Worm (Caenorhabditis elegans): Measurements from ENCODE around the gene tes-1.

tes-1 gene

ce11 chrIV:7433858-7434257 is 17.4 kb downstream of the tes-1 start, which contains the start of gene B0496.11:
Gene B0496.11, minus strand, starts transcription at chrIV:7433958.
- no peak for TF ChIP-seq elt-3 (tag; optimal IDR thresholded peaks at IDR 0.05)
- TF ChIP-seq ces-1 (GFP tag; optimal IDR thresholded peaks at IDR 0.05): no peak
- no peak for TF ChIP-seq ceh-43 (GFP tag; optimal IDR thresholded peaks at IDR 0.05)
- no peak for TF ChIP-seq hlh-1 (tag; optimal IDR thresholded peaks at IDR 0.05)
- TF ChIP-seq sptf-1 (tag; optimal IDR thresholded peaks at IDR 0.05): no peak
- no peak for TF ChIP-seq lin-13 (tag; optimal IDR thresholded peaks at IDR 0.05)
- no peak for TF ChIP-seq pha-4 (tag; optimal IDR thresholded peaks at IDR 0.05)
- TF ChIP-seq unc-62 (GFP tag; optimal IDR thresholded peaks at IDR 0.05): no peak

DNA sequence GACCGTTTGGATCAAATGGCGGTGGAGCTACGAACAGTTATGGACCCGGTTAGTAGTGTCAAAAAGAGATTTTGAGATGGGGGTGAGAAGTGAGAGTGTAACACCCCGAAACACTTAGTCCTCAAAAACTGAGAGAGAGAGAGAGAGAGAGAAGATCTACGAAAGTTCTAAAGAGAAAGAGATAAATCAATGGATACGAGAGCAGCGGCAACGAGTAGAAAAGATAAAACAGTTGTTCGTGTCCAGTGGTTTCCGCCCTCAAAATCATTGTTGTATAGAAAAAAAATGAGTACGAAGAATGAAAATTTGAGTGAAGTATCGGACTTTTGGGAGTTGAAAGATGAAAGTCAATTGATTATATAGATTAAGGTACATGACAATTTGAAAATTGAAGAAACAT is 22.2 kb downstream of the tes-1 start:
- TF ChIP-seq unc-62 (GFP tag; optimal IDR thresholded peaks at IDR 0.05) (peak; percentile 61), lin-13 (tag; optimal IDR thresholded peaks at IDR 0.05) (no peak), mep-1 (tag; optimal IDR thresholded peaks at IDR 0.05) (no peak), hlh-1 (tag; optimal IDR thresholded peaks at IDR 0.05) (peak; percentile 86), unc-120 (tag; optimal IDR thresholded peaks at IDR 0.05; ENCODE audit: poor library complexity, severe bottlenecking) (peak; percentile 57)

DNA sequence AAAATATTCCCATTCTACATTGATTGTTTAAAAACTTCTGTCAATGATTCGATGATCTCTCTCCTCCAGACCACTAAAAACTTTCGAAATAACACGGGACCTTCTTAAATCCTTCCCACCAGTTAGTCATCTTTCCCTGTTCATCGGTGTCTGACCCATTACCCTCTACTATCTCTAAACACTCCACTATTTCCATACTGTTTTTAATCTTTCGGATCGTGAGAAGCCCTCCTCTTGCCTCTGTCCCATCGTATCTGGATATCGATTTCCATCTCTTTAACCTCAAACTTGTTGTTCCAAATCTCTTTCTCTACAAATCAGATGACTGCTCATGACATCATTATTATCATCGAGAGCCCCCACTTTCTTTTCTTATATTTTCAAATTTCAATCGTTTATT is 22.9 kb downstream of the tes-1 start:
- TF ChIP-seq unc-62 (GFP tag; optimal IDR thresholded peaks at IDR 0.05) (no peak), lin-32 (GFP tag; optimal IDR thresholded peaks at IDR 0.05) (no peak), ham-2 (GFP tag; optimal IDR thresholded peaks at IDR 0.05) (no peak), nhr-12 (tag; optimal IDR thresholded peaks at IDR 0.05) (no peak), nhr-2 (tag; optimal IDR thresholded peaks at IDR 0.05) (no peak), flh-1 (GFP tag; optimal IDR thresholded peaks at IDR 0.05) (no peak), lsy-2 (tag; optimal IDR thresholded peaks at IDR 0.05) (no peak), pha-4 (tag; optimal IDR thresholded peaks at IDR 0.05) (no peak), ces-1 (GFP tag; optimal IDR thresholded peaks at IDR 0.05) (no peak), nhr-76 (tag; optimal IDR thresholded peaks at IDR 0.05) (no peak), elt-3 (tag; optimal IDR thresholded peaks at IDR 0.05) (no peak), mls-2 (tag; optimal IDR thresholded peaks at IDR 0.05) (no peak), bed-3 (GFP tag; optimal IDR thresholded peaks at IDR 0.05) (no peak), nhr-28 (tag; optimal IDR thresholded peaks at IDR 0.05) (no peak), elt-1 (tag; optimal IDR thresholded peaks at IDR 0.05; ENCODE audit: borderline replicate concordance, insufficient read depth) (no peak), unc-120 (tag; optimal IDR thresholded peaks at IDR 0.05; ENCODE audit: poor library complexity, severe bottlenecking) (no peak), ceh-83 (GFP tag; optimal IDR thresholded peaks at IDR 0.05) (no peak), ceh-39 (tag; optimal IDR thresholded peaks at IDR 0.05) (no peak)

DNA sequence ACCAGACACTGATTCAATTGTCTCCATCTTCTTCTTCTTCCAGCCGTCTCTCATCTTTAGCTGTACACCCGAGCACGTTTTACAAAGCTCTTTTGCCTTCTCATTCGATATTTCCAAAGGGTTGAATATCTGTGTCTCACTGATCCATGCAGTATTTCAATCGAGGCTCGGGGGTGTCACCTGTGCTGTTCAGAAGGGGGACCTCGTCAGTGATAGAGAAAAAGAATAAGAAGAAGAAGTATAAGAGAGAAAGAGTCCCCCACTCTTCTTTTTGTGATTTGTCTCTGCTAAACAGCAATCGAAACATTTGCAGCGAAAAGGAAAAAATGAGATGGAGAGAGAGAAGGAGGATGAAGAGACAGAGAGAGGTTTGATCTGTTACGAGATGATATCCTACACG is 25.2 kb downstream of the tes-1 start:
- TF ChIP-seq lin-13 (tag; optimal IDR thresholded peaks at IDR 0.05) (no peak), nhr-28 (tag; optimal IDR thresholded peaks at IDR 0.05) (no peak), bed-3 (GFP tag; optimal IDR thresholded peaks at IDR 0.05) (no peak), hlh-1 (tag; optimal IDR thresholded peaks at IDR 0.05) (peak; percentile 99), sem-2 (GFP tag; optimal IDR thresholded peaks at IDR 0.05) (no peak), unc-120 (tag; optimal IDR thresholded peaks at IDR 0.05; ENCODE audit: poor library complexity, severe bottlenecking) (peak; percentile 92), unc-62 (GFP tag; optimal IDR thresholded peaks at IDR 0.05) (peak; percentile 83), ces-1 (GFP tag; optimal IDR thresholded peaks at IDR 0.05) (no peak), mab-5 (tag; optimal IDR thresholded peaks at IDR 0.05) (no peak)

DNA sequence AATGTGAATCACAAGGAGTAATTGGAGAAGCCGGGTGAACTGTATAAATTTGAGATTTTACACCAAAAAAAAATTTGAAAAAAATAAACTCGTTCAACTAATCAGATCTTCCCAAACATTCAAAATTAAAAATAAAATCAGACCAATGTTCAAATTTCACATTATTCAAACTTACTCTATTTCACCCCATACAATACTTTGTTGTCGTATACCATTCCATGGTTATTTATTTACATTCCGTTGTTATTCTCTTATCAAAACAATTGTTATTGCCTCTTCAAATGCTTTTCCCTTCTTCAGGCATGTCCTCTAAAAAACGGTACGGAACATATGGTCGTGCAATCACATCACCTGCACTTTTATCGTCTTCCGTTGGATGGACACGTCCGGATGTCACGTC is 27.0 kb downstream of the tes-1 start, which contains the start of gene unc-82:
TSS of gene unc-82 (plus strand) at position 301 of the 400 bp plus-strand sequence.
- TF ChIP-seq ztf-11 (tag; optimal IDR thresholded peaks at IDR 0.05) (no peak), elt-1 (tag; optimal IDR thresholded peaks at IDR 0.05; ENCODE audit: borderline replicate concordance, insufficient read depth) (no peak), lin-13 (tag; optimal IDR thresholded peaks at IDR 0.05) (no peak), nhr-2 (tag; optimal IDR thresholded peaks at IDR 0.05) (no peak), lin-32 (GFP tag; optimal IDR thresholded peaks at IDR 0.05) (no peak), nhr-76 (tag; optimal IDR thresholded peaks at IDR 0.05) (no peak), sem-2 (GFP tag; optimal IDR thresholded peaks at IDR 0.05) (no peak), snpc-4 (tag; optimal IDR thresholded peaks at IDR 0.05) (no peak), mep-1 (tag; optimal IDR thresholded peaks at IDR 0.05) (no peak), ham-2 (GFP tag; optimal IDR thresholded peaks at IDR 0.05) (no peak), cnd-1 (tag; optimal IDR thresholded peaks at IDR 0.05) (no peak), lsy-2 (tag; optimal IDR thresholded peaks at IDR 0.05) (no peak), zip-8 (tag; optimal IDR thresholded peaks at IDR 0.05) (no peak), pha-4 (tag; optimal IDR thresholded peaks at IDR 0.05) (no peak)

- TF ChIP-seq nhr-2 (tag; optimal IDR thresholded peaks at IDR 0.05) (no peak), ceh-43 (GFP tag; optimal IDR thresholded peaks at IDR 0.05) (no peak), zip-8 (tag; optimal IDR thresholded peaks at IDR 0.05) (no peak), flh-1 (GFP tag; optimal IDR thresholded peaks at IDR 0.05) (no peak), lin-13 (tag; optimal IDR thresholded peaks at IDR 0.05) (no peak), mab-5 (tag; optimal IDR thresholded peaks at IDR 0.05) (no peak), nhr-28 (tag; optimal IDR thresholded peaks at IDR 0.05) (no peak), lin-32 (GFP tag; optimal IDR thresholded peaks at IDR 0.05) (no peak), snpc-4 (tag; optimal IDR thresholded peaks at IDR 0.05) (no peak), nhr-12 (tag; optimal IDR thresholded peaks at IDR 0.05) (no peak), ztf-11 (tag; optimal IDR thresholded peaks at IDR 0.05) (no peak), ham-2 (GFP tag; optimal IDR thresholded peaks at IDR 0.05) (no peak), elt-1 (tag; optimal IDR thresholded peaks at IDR 0.05; ENCODE audit: borderline replicate concordance, insufficient read depth) (no peak), mls-2 (tag; optimal IDR thresholded peaks at IDR 0.05) (no peak), ceh-83 (GFP tag; optimal IDR thresholded peaks at IDR 0.05) (no peak), elt-3 (tag; optimal IDR thresholded peaks at IDR 0.05) (no peak), ceh-39 (tag; optimal IDR thresholded peaks at IDR 0.05) (no peak)
Measured at ce11 chrIV:7420913-7421312, 30.3 kb downstream of the tes-1 start, which contains the start of gene srtx-1. Gene srtx-1, plus strand, starts transcription at chrIV:7421213.
